Fruit fly (Drosophila melanogaster) whole organism, embryonic: ENCODE data around the gene CG5641.

Experiments used
- ATbp ChIP-seq: fragments of 200-800 bp; sonication (Bioruptor generic); optimal IDR thresholded peaks from 2 replicates; lab custom pipeline; 2017; ENCODE audit warnings: missing biosample characterization, mild to moderate bottlenecking, missing genetic modification characterization, missing genetic modification reagents
- B-H1 ChIP-seq: fragments of 200-800 bp; sonication (Bioruptor generic); IDR thresholded peaks from 3 replicates; pipeline ENCODE4 v1.3.6; 2022; ENCODE audit warnings: missing biosample characterization, missing genetic modification characterization
- BEAF-32 ChIP-seq: fragments of 200-800 bp; sonication (Bioruptor generic); optimal IDR thresholded peaks from 3 replicates; lab custom pipeline; 2017; ENCODE audit warnings: missing biosample characterization, missing genetic modification characterization, mild to moderate bottlenecking, moderate library complexity, missing genetic modification reagents
- Bdp1 ChIP-seq: fragments of 200-800 bp; sonication (Bioruptor generic); optimal IDR thresholded peaks from 3 replicates; lab custom pipeline; 2016; ENCODE audit warnings: missing biosample characterization, missing genetic modification characterization
- Bteb2 ChIP-seq: fragments of 200-800 bp; sonication (Bioruptor generic); optimal IDR thresholded peaks from 2 replicates; lab custom pipeline; 2016; ENCODE audit warnings: missing biosample characterization, missing genetic modification characterization
- CG14014 ChIP-seq: fragments of 200-800 bp; sonication (Bioruptor generic); IDR thresholded peaks from 2 replicates; pipeline ENCODE4 v1.3.6; 2022; ENCODE audit warnings: missing biosample characterization, missing genetic modification characterization
- CG14667 ChIP-seq: fragments of 200-800 bp; sonication (Bioruptor generic); IDR thresholded peaks from 2 replicates; pipeline ENCODE4 v1.3.6; 2022; ENCODE audit warnings: missing biosample characterization, missing genetic modification characterization
- CG15514 ChIP-seq: fragments of 200-800 bp; sonication (Bioruptor generic); optimal IDR thresholded peaks from 3 replicates; lab custom pipeline; 2017; ENCODE audit warnings: missing biosample characterization, missing genetic modification characterization, mild to moderate bottlenecking, moderate library complexity, missing genetic modification reagents
- CG16815 ChIP-seq: fragments of 200-800 bp; sonication (Bioruptor generic); optimal IDR thresholded peaks from 3 replicates; lab custom pipeline; 2017; ENCODE audit warnings: missing biosample characterization, mild to moderate bottlenecking, missing genetic modification characterization
- CG17912 ChIP-seq: fragments of 200-800 bp; sonication (Bioruptor generic); optimal IDR thresholded peaks from 2 replicates; lab custom pipeline; 2018; ENCODE audit warnings: missing biosample characterization, mild to moderate bottlenecking, missing genetic modification characterization
- CG2875 ChIP-seq: fragments of 200-800 bp; sonication (Bioruptor generic); optimal IDR thresholded peaks from 2 replicates; lab custom pipeline; 2017; ENCODE audit warnings: missing biosample characterization, mild to moderate bottlenecking, missing genetic modification characterization, missing genetic modification reagents
- CG31365 ChIP-seq: fragments of 200-800 bp; sonication (Bioruptor generic); optimal IDR thresholded peaks from 2 replicates; lab custom pipeline; 2018; ENCODE audit warnings: missing biosample characterization, mild to moderate bottlenecking, missing genetic modification characterization
- CG3163 ChIP-seq: fragments of 200-800 bp; sonication (Bioruptor generic); optimal IDR thresholded peaks from 3 replicates; lab custom pipeline; 2016; ENCODE audit warnings: missing biosample characterization, missing genetic modification characterization
- CG4360 ChIP-seq: fragments of 200-800 bp; sonication (Bioruptor generic); IDR thresholded peaks from 2 replicates; pipeline ENCODE4 v1.3.6; 2022; ENCODE audit warnings: missing biosample characterization, missing genetic modification characterization
- CG4617 ChIP-seq: fragments of 200-800 bp; sonication (Bioruptor generic); optimal IDR thresholded peaks from 3 replicates; lab custom pipeline; 2016; ENCODE audit warnings: missing biosample characterization, missing genetic modification characterization, borderline replicate concordance
- CG4820 ChIP-seq: fragments of 200-800 bp; sonication (Bioruptor generic); optimal IDR thresholded peaks from 3 replicates; lab custom pipeline; 2016; ENCODE audit warnings: missing biosample characterization, missing genetic modification characterization
- CG6765 ChIP-seq: fragments of 200-800 bp; sonication (Bioruptor generic); optimal IDR thresholded peaks from 3 replicates; lab custom pipeline; 2017; ENCODE audit warnings: missing biosample characterization, mild to moderate bottlenecking, missing genetic modification characterization
- CG7271 ChIP-seq: fragments of 200-800 bp; sonication (Bioruptor generic); optimal IDR thresholded peaks from 2 replicates; lab custom pipeline; 2018; ENCODE audit warnings: missing biosample characterization, mild to moderate bottlenecking, missing genetic modification characterization, moderate library complexity
- CkIIα-i1 ChIP-seq: fragments of 200-800 bp; sonication (Bioruptor generic); IDR thresholded peaks from 2 replicates; pipeline ENCODE4 v1.3.6; 2022; ENCODE audit warnings: missing biosample characterization, missing genetic modification characterization
- D ChIP-seq, 2 experiments: fragments of 200-800 bp in 1 of 2; fragments of >200 bp in 1 of 2; sonication (Bioruptor generic) in 1 of 2; optimal IDR thresholded peaks; 2 replicates in 1 of 2; 3 replicates in 1 of 2; lab custom pipeline; 2017; ENCODE audit warnings: mild to moderate bottlenecking in 1 of 2, missing biosample characterization in 1 of 2, missing genetic modification characterization in 1 of 2, missing genetic modification reagents in 1 of 2
- Drgx ChIP-seq: fragments of 200-800 bp; sonication (Bioruptor generic); IDR thresholded peaks from 2 replicates; pipeline ENCODE4 v1.3.6; 2022; ENCODE audit warnings: missing biosample characterization, missing genetic modification characterization
- Hand ChIP-seq: fragments of 200-800 bp; sonication (Bioruptor generic); optimal IDR thresholded peaks from 2 replicates; lab custom pipeline; 2017; ENCODE audit warnings: mild to moderate bottlenecking, missing biosample characterization, missing genetic modification reagents, missing genetic modification characterization
- HmgZ ChIP-seq: fragments of 200-800 bp; sonication (Bioruptor generic); optimal IDR thresholded peaks from 2 replicates; lab custom pipeline; 2018; ENCODE audit warnings: missing biosample characterization, mild to moderate bottlenecking, missing genetic modification characterization
- Hsf ChIP-seq: fragments of 200-800 bp; sonication (Bioruptor generic); optimal IDR thresholded peaks from 3 replicates; lab custom pipeline; 2016; ENCODE audit warnings: missing biosample characterization, missing genetic modification characterization
- MESR4 ChIP-seq: fragments of 200-800 bp; sonication (Bioruptor generic); optimal IDR thresholded peaks from 2 replicates; lab custom pipeline; 2018; ENCODE audit warnings: missing biosample characterization, mild to moderate bottlenecking, missing genetic modification characterization, moderate library complexity
- NK7.1 ChIP-seq: fragments of 200-800 bp; sonication (Bioruptor generic); optimal IDR thresholded peaks from 3 replicates; lab custom pipeline; 2016; ENCODE audit warnings: missing biosample characterization, missing genetic modification characterization
- Oaz ChIP-seq: fragments of 200-800 bp; sonication (Bioruptor generic); IDR thresholded peaks from 2 replicates; pipeline ENCODE4 v1.3.6; 2022; ENCODE audit warnings: missing biosample characterization, missing genetic modification characterization
- Sox102F ChIP-seq: fragments of 200-800 bp; sonication (Bioruptor generic); optimal IDR thresholded peaks from 2 replicates; lab custom pipeline; 2018; ENCODE audit warnings: missing biosample characterization, mild to moderate bottlenecking, missing genetic modification characterization, moderate library complexity
- TFAM ChIP-seq: fragments of 200-800 bp; sonication (Bioruptor generic); optimal IDR thresholded peaks from 2 replicates; lab custom pipeline; 2017; ENCODE audit warnings: missing biosample characterization, missing genetic modification characterization, inconsistent platforms
- al ChIP-seq: fragments of 200-800 bp; sonication (Bioruptor generic); IDR thresholded peaks from 2 replicates; pipeline ENCODE4 v1.3.6; 2022; ENCODE audit warnings: missing biosample characterization, missing genetic modification characterization
- bbx ChIP-seq: fragments of 200-800 bp; sonication (Bioruptor generic); IDR thresholded peaks from 2 replicates; pipeline ENCODE4 v1.3.6; 2022; ENCODE audit warnings: missing biosample characterization, missing genetic modification characterization; ENCODE audit not compliant: partially characterized antibody
- chinmo ChIP-seq: fragments of 200-800 bp; sonication (Bioruptor generic); IDR thresholded peaks from 4 replicates; pipeline ENCODE4 v1.3.6; 2022; ENCODE audit warnings: missing biosample characterization, missing genetic modification characterization; ENCODE audit not compliant: partially characterized antibody
- crol ChIP-seq: fragments of 200-800 bp; sonication (Bioruptor generic); IDR thresholded peaks from 2 replicates; pipeline ENCODE4 v1.3.6; 2022; ENCODE audit warnings: missing biosample characterization, missing genetic modification characterization
- cwo ChIP-seq: fragments of 200-800 bp; sonication (Bioruptor generic); optimal IDR thresholded peaks from 3 replicates; lab custom pipeline; 2017; ENCODE audit warnings: missing biosample characterization, missing genetic modification characterization, mild to moderate bottlenecking, moderate library complexity, missing genetic modification reagents
- danr ChIP-seq: fragments of 200-800 bp; sonication (Bioruptor generic); IDR thresholded peaks from 2 replicates; pipeline ENCODE4 v1.3.6; 2022; ENCODE audit warnings: missing biosample characterization, missing genetic modification characterization
- hb ChIP-seq: fragments of 200-800 bp; sonication (Bioruptor generic); IDR thresholded peaks from 3 replicates; pipeline ENCODE4 v1.3.6; 2022; ENCODE audit warnings: missing biosample characterization, missing genetic modification characterization; ENCODE audit not compliant: partially characterized antibody
- kni ChIP-seq: fragments of 200-800 bp; sonication (Bioruptor generic); optimal IDR thresholded peaks from 3 replicates; lab custom pipeline; 2017; ENCODE audit warnings: mild to moderate bottlenecking, missing biosample characterization, missing genetic modification reagents, missing genetic modification characterization
- lmd ChIP-seq: fragments of 200-800 bp; sonication (Bioruptor generic); IDR thresholded peaks from 2 replicates; pipeline ENCODE4 v1.3.6; 2022; ENCODE audit warnings: missing biosample characterization, missing genetic modification characterization
- maf-S ChIP-seq: fragments of 200-800 bp; sonication (Bioruptor generic); optimal IDR thresholded peaks from 2 replicates; lab custom pipeline; 2016; ENCODE audit warnings: missing biosample characterization, missing genetic modification characterization
- mld ChIP-seq: fragments of 200-800 bp; sonication (Bioruptor generic); IDR thresholded peaks from 3 replicates; pipeline ENCODE4 v1.3.6; 2022; ENCODE audit warnings: missing biosample characterization, missing genetic modification characterization; ENCODE audit not compliant: partially characterized antibody
- pb ChIP-seq: fragments of 200-800 bp; sonication (Bioruptor generic); optimal IDR thresholded peaks from 3 replicates; lab custom pipeline; 2016; ENCODE audit warnings: missing biosample characterization, missing genetic modification characterization
- phol ChIP-seq: fragments of 200-800 bp; sonication (Bioruptor generic); optimal IDR thresholded peaks from 3 replicates; lab custom pipeline; 2018; ENCODE audit warnings: missing biosample characterization, mild to moderate bottlenecking, missing genetic modification characterization, moderate library complexity
- pnt ChIP-seq: fragments of 200-800 bp; sonication (Bioruptor generic); optimal IDR thresholded peaks from 3 replicates; lab custom pipeline; 2016; ENCODE audit warnings: missing biosample characterization, missing genetic modification characterization
- psq ChIP-seq: fragments of 200-800 bp; sonication (Bioruptor generic); optimal IDR thresholded peaks from 2 replicates; lab custom pipeline; 2017; ENCODE audit warnings: missing biosample characterization, missing genetic modification characterization
- run ChIP-seq: fragments of 200-800 bp; sonication (Bioruptor generic); optimal IDR thresholded peaks from 3 replicates; lab custom pipeline; 2018; ENCODE audit warnings: missing biosample characterization, mild to moderate bottlenecking, missing genetic modification characterization
- sd ChIP-seq: fragments of 200-800 bp; sonication (Bioruptor generic); optimal IDR thresholded peaks from 3 replicates; lab custom pipeline; 2018; ENCODE audit warnings: missing biosample characterization, mild to moderate bottlenecking, missing genetic modification characterization, moderate library complexity
- sim ChIP-seq: fragments of 200-800 bp; sonication (Bioruptor generic); IDR thresholded peaks from 2 replicates; pipeline ENCODE4 v1.3.6; 2022; ENCODE audit warnings: missing biosample characterization, missing genetic modification characterization
- tx ChIP-seq: fragments of 200-800 bp; sonication (Bioruptor generic); optimal IDR thresholded peaks from 2 replicates; lab custom pipeline; 2016; ENCODE audit warnings: missing biosample characterization, missing genetic modification characterization
- wek ChIP-seq: fragments of 200-800 bp; sonication (Bioruptor generic); optimal IDR thresholded peaks from 3 replicates; lab custom pipeline; 2018; ENCODE audit warnings: missing biosample characterization, mild to moderate bottlenecking, missing genetic modification characterization, moderate library complexity

Gene CG5641

DNA sequence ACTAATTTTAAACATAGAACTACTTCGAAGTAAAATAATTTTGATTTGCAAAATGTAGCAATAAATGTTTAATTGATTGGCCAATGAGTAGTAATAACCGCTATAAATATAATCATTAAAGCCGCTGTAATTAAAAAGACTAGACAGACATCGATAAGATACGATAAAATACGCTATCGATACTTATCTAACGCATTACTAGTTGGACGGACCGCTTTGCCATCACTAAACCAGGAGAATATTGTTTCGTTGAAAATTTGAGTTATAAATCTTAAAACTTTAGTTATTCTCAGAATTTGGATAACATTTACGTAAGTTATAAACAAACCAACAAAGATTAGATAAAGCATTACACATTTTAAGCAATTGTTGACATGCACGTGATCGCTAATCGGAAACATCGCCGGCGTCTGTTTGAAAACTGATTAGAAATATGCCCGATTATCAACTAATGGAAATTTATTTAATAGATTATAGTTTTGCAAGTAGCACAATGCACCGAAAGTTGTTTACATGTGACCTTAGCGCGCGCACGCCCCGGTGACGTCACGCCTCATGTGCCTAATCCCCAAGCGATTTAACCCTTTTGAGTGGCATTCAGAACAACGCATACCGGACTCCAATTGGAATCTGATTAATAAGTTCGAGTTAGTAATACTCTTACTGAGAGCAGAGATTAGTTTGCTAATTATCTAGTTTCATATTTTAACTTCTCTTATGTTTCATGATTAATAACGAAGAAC is 10.5 kb upstream of the CG5641 start, which contains the start of gene Desat1 (continued):
- TF ChIP-seq Bdp1 (GFP tag; lab: Kevin White, UChicago) = no peak
- TF ChIP-seq Drgx (GFP tag; lab: Robert Waterston, UW) = no peak
- no peak for TF ChIP-seq TFAM (GFP tag; lab: Kevin White, UChicago)
- TF ChIP-seq BEAF-32 = peak; percentile 88
- no peak for TF ChIP-seq sim (GFP tag; lab: Robert Waterston, UW)
- no peak for TF ChIP-seq CG31365
- TF ChIP-seq maf-S (GFP tag; lab: Kevin White, UChicago) = no peak
- TF ChIP-seq CG7271 (tag; lab: Kevin White, UChicago) = no peak
- no peak for TF ChIP-seq NK7.1 (GFP tag; lab: Kevin White, UChicago)
- TF ChIP-seq MESR4 (GFP tag; lab: Kevin White, UChicago) = peak; percentile 40
- TF ChIP-seq hb (GFP tag; lab: Robert Waterston, UW) = peak; percentile 79
- no peak for TF ChIP-seq tx (GFP tag; lab: Kevin White, UChicago)
- TF ChIP-seq mld = peak; percentile 72
- TF ChIP-seq B-H1 (GFP tag; lab: Robert Waterston, UW) = no peak
- no peak for TF ChIP-seq run (tag; lab: Kevin White, UChicago)
- TF ChIP-seq danr (GFP tag; lab: Robert Waterston, UW) = no peak
- no peak for TF ChIP-seq CG4820 (GFP tag; lab: Kevin White, UChicago)
- TF ChIP-seq wek (GFP tag; lab: Kevin White, UChicago) = no peak
- no peak for TF ChIP-seq pnt (GFP tag; lab: Kevin White, UChicago)
- no peak for TF ChIP-seq CG2875
- no peak for TF ChIP-seq Hsf (GFP tag; lab: Kevin White, UChicago)
- no peak for TF ChIP-seq Hand (GFP tag; lab: Kevin White, UChicago)
- TF ChIP-seq CG14014 (GFP tag; lab: Robert Waterston, UW) = no peak
- no peak for TF ChIP-seq lmd
- TF ChIP-seq CG3163 (GFP tag; lab: Kevin White, UChicago) = no peak
- TF ChIP-seq CG15514 (GFP tag; lab: Kevin White, UChicago) = peak; percentile 41
- TF ChIP-seq HmgZ (tag; lab: Kevin White, UChicago) = peak; percentile 36
- TF ChIP-seq D (optimal IDR thresholded peaks at IDR 0.05; lab: Kevin White, UChicago) = no peak
- TF ChIP-seq D (GFP tag; optimal IDR thresholded peaks at IDR 0.05; lab: Kevin White, UChicago) = no peak
- TF ChIP-seq crol (GFP tag; lab: Robert Waterston, UW) = no peak
- TF ChIP-seq chinmo = peak; percentile 89; the same call in 3 of the 4 replicates
- TF ChIP-seq CG4360 (GFP tag; lab: Robert Waterston, UW) = no peak
- no peak for TF ChIP-seq al (GFP tag; lab: Robert Waterston, UW)
- no peak for TF ChIP-seq ATbp (GFP tag; lab: Kevin White, UChicago)
- no peak for TF ChIP-seq Oaz
- no peak for TF ChIP-seq Sox102F (GFP tag; lab: Kevin White, UChicago)
- no peak for TF ChIP-seq pb (GFP tag; lab: Kevin White, UChicago)
- no peak for TF ChIP-seq psq
- no peak for TF ChIP-seq CG14667 (GFP tag; lab: Robert Waterston, UW)
- no peak for TF ChIP-seq kni (GFP tag; lab: Kevin White, UChicago)
- no peak for TF ChIP-seq CG16815 (GFP tag; lab: Kevin White, UChicago)
- peak; percentile 80 for TF ChIP-seq cwo
- no peak for TF ChIP-seq Bteb2 (GFP tag; lab: Kevin White, UChicago)
- TF ChIP-seq bbx (GFP tag; lab: Robert Waterston, UW) = peak; percentile 96
- peak; percentile 14 for TF ChIP-seq CG6765 (GFP tag; lab: Kevin White, UChicago)
- TF ChIP-seq CkIIα-i1 (GFP tag; lab: Robert Waterston, UW) = no peak
- peak; percentile 29 for TF ChIP-seq sd (tag; lab: Kevin White, UChicago)
- TF ChIP-seq phol (tag; lab: Kevin White, UChicago) = peak; percentile 9
- no peak for TF ChIP-seq CG17912 (GFP tag; lab: Kevin White, UChicago)
- peak; percentile 49 for TF ChIP-seq CG4617
